Worm (Caenorhabditis elegans): ENCODE results near the gene Y59E9AL.8.

Gene Y59E9AL.8

DNA sequence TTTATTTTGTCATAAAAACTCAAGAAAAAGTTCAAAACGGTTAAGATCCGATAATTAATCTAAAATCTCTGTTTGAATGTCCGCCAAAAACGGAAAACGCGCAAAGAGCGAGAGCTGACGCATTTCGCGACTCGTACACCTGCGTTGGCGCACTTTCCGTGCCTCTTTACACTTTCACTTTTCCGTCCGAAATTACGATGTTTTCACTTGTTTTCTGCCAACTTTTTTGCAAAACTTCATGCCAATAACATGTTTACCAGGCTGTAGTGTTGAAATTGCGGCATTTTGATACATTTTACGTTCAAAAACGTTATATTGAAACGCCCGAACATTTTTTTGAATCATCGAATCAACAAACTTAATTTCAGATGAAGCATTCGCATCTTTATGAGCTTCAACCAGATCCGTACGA is 40.4 kb downstream of the Y59E9AL.8 start, which contains the start of gene W03F8.4 (continued):
- TF ChIP-seq lin-40 (tag; optimal IDR thresholded peaks at IDR 0.05): peak; percentile 94
- peak; percentile 47; the same call in 1 of the 2 replicates for TF ChIP-seq cebp-1 (GFP tag; IDR thresholded peaks at IDR 0.05)
- peak; percentile 84 for TF ChIP-seq cebp-1 (tag; optimal IDR thresholded peaks at IDR 0.05)
- TF ChIP-seq egl-44 (GFP tag; IDR thresholded peaks at IDR 0.05): no peak
- TF ChIP-seq repo-1 (tag; optimal IDR thresholded peaks at IDR 0.05): peak; percentile 84
- TF ChIP-seq snpc-3.4 (tag; optimal IDR thresholded peaks at IDR 0.05): peak; percentile 66
- peak; percentile 36 for TF ChIP-seq chd-7 (tag; optimal IDR thresholded peaks at IDR 0.05)
- TF ChIP-seq snpc-4 (GFP tag; optimal IDR thresholded peaks at IDR 0.05): peak; percentile 88
- TF ChIP-seq snpc-4 (tag; optimal IDR thresholded peaks at IDR 0.05): peak; percentile 82 to 95 (median 94)
- peak; percentile 77 for TF ChIP-seq lir-1 (GFP tag; conservative IDR thresholded peaks at IDR 0.05)
- no peak for TF ChIP-seq F57C9.4 (tag; optimal IDR thresholded peaks at IDR 0.05)
- TF ChIP-seq akir-1 (GFP tag; optimal IDR thresholded peaks at IDR 0.05): peak; percentile 11
- TF ChIP-seq ZK185.1 (tag; optimal IDR thresholded peaks at IDR 0.05; ENCODE audit: poor library complexity, severe bottlenecking): peak; percentile 82
- peak; percentile 84 for TF ChIP-seq ztf-26 (tag; optimal IDR thresholded peaks at IDR 0.05)
- TF ChIP-seq lag-1 (GFP tag; IDR thresholded peaks at IDR 0.05): no peak
- TF ChIP-seq K12H6.12 (tag; optimal IDR thresholded peaks at IDR 0.05): peak; percentile 44
- TF ChIP-seq D2030.7 (GFP tag; IDR thresholded peaks at IDR 0.05): peak; percentile 87
- TF ChIP-seq F22D6.2 (tag; optimal IDR thresholded peaks at IDR 0.05): peak; percentile 54
- TF ChIP-seq attf-5 (GFP tag; optimal IDR thresholded peaks at IDR 0.05): peak; percentile 89
- TF ChIP-seq ztf-25 (GFP tag; IDR thresholded peaks at IDR 0.05): no peak
- TF ChIP-seq nfyb-1 (GFP tag; IDR thresholded peaks at IDR 0.05): peak; percentile 89
- peak; percentile 67 for TF ChIP-seq F23B12.7 (tag; optimal IDR thresholded peaks at IDR 0.05; ENCODE audit: insufficient read depth)
- TF ChIP-seq tlf-1 (GFP tag; optimal IDR thresholded peaks at IDR 0.05): peak; percentile 91
- no peak for TF ChIP-seq sdz-38 (tag; optimal IDR thresholded peaks at IDR 0.05)
- TF ChIP-seq F57A8.1 (GFP tag; optimal IDR thresholded peaks at IDR 0.05): no peak
- 0 out of 2 replicates have a peak, but pooled peaks have one; percentile 32 for TF ChIP-seq F39B2.1 (GFP tag; IDR thresholded peaks at IDR 0.05)
- TF ChIP-seq athp-1 (tag; optimal IDR thresholded peaks at IDR 0.05): peak; percentile 41
- no peak for TF ChIP-seq F55B11.4 (tag; optimal IDR thresholded peaks at IDR 0.05; ENCODE audit: borderline replicate concordance, insufficient read depth)
- peak; percentile 75 for TF ChIP-seq F33H1.4 (GFP tag; IDR thresholded peaks at IDR 0.05)
- peak; percentile 42 for TF ChIP-seq atf-7 (tag; optimal IDR thresholded peaks at IDR 0.05)
- TF ChIP-seq pha-4 (tag; optimal IDR thresholded peaks at IDR 0.05): no peak
- peak; percentile 29 for TF ChIP-seq F49E8.2 (tag; optimal IDR thresholded peaks at IDR 0.05; ENCODE audit: insufficient read depth)
- peak; percentile 68 for TF ChIP-seq hmg-1.2 (GFP tag; IDR thresholded peaks at IDR 0.05)
- peak; percentile 73 for TF ChIP-seq attf-3 (GFP tag; conservative IDR thresholded peaks at IDR 0.05)
- TF ChIP-seq Y56A3A.18 (GFP tag; IDR thresholded peaks at IDR 0.05): peak; percentile 83; the same call in 1 of the 2 replicates
- 0 out of 2 replicates have a peak, but pooled peaks have one; percentile 35 for TF ChIP-seq lin-26 (GFP tag; IDR thresholded peaks at IDR 0.05)
- TF ChIP-seq xnd-1 (tag; optimal IDR thresholded peaks at IDR 0.05): peak; percentile 59
- TF ChIP-seq F37B4.10 (GFP tag; IDR thresholded peaks at IDR 0.05): no peak
- peak; percentile 99 for TF ChIP-seq lin-54 (GFP tag; optimal IDR thresholded peaks at IDR 0.05)
- TF ChIP-seq attf-6 (GFP tag; IDR thresholded peaks at IDR 0.05): peak; percentile 88
- TF ChIP-seq bed-1 (GFP tag; IDR thresholded peaks at IDR 0.05): 0 out of 2 replicates have a peak, but pooled peaks have one; percentile 70
- TF ChIP-seq snpc-1.1 (tag; optimal IDR thresholded peaks at IDR 0.05; ENCODE audit: insufficient read depth): peak; percentile 76
- no peak for TF ChIP-seq dpff-1 (tag; optimal IDR thresholded peaks at IDR 0.05)
- TF ChIP-seq lin-35 (GFP tag; optimal IDR thresholded peaks at IDR 0.05): peak; percentile 41 to 97 (median 82)
- peak; percentile 85 for TF ChIP-seq ceh-27 (GFP tag; optimal IDR thresholded peaks at IDR 0.05)
- peak; percentile 90 for TF ChIP-seq B0336.3 (GFP tag; IDR thresholded peaks at IDR 0.05)

Measured in whole organism, young adult.